Worm (Caenorhabditis elegans) whole organism, L4 larva: ENCODE results near the gene drr-2.

Experiments used
- D1046.2 ChIP-seq: fragments of 200-800 bp; sonication (Bioruptor generic); IDR thresholded peaks from 2 replicates; pipeline ENCODE4 v1.3.6; 2022; ENCODE audit warnings: missing genetic modification characterization, missing compliant biosample characterization
- F49E8.2 ChIP-seq: sonication (generic microtip); optimal IDR thresholded peaks from 2 replicates; lab custom pipeline; 2016; ENCODE audit warnings: missing compliant biosample characterization, mild to moderate bottlenecking, missing genetic modification characterization, borderline replicate concordance
- R02D3.7 ChIP-seq: fragments of 150-350 bp; sonication (generic microtip); optimal IDR thresholded peaks from 3 replicates; lab custom pipeline; 2014; ENCODE audit warnings: missing biosample characterization, missing genetic modification characterization
- T26A8.4 ChIP-seq: fragments of 200-800 bp; sonication (Bioruptor generic); IDR thresholded peaks from 2 replicates; pipeline ENCODE4 v1.3.6; 2022; ENCODE audit warnings: missing genetic modification characterization, missing compliant biosample characterization
- Y48G9A.11 ChIP-seq: fragments of 200-800 bp; sonication (Bioruptor generic); IDR thresholded peaks from 2 replicates; pipeline ENCODE4 v1.3.6; 2022; ENCODE audit warnings: missing genetic modification reagents, missing genetic modification characterization, missing compliant biosample characterization
- ZK337.2 ChIP-seq: fragments of 200-800 bp; sonication (Bioruptor generic); IDR thresholded peaks from 2 replicates; pipeline ENCODE4 v1.3.6; 2022; ENCODE audit warnings: missing genetic modification reagents, missing genetic modification characterization, missing compliant biosample characterization
- aha-1 ChIP-seq: fragments of 150-350 bp; peaks from one replicate; lab custom pipeline; 2014; ENCODE audit warnings: missing biosample characterization, missing genetic modification characterization
- arid-1 ChIP-seq: fragments of 200-800 bp; sonication (Bioruptor generic); conservative IDR thresholded peaks from 2 replicates; pipeline ENCODE4 v1.3.6; 2022; ENCODE audit warnings: missing genetic modification reagents, missing genetic modification characterization, missing compliant biosample characterization
- ceh-32 ChIP-seq: sonication (generic microtip); optimal IDR thresholded peaks from 2 replicates; lab custom pipeline; 2016; ENCODE audit warnings: mild to moderate bottlenecking, missing genetic modification characterization, missing compliant biosample characterization; ENCODE audit not compliant: poor library complexity
- ceh-44 ChIP-seq: fragments of 200-800 bp; sonication (Bioruptor generic); IDR thresholded peaks from 2 replicates; pipeline ENCODE4 v1.3.6; 2022; ENCODE audit warnings: missing genetic modification reagents, missing genetic modification characterization, missing compliant biosample characterization
- ceh-62 ChIP-seq: sonication (generic microtip); optimal IDR thresholded peaks from 2 replicates; lab custom pipeline; 2017; ENCODE audit warnings: missing biosample characterization, missing genetic modification characterization
- ceh-82 ChIP-seq: sonication (generic microtip); optimal IDR thresholded peaks from 2 replicates; lab custom pipeline; 2017; ENCODE audit warnings: missing biosample characterization, missing genetic modification characterization
- ces-1 ChIP-seq: fragments of 150-350 bp; sonication (generic microtip); optimal IDR thresholded peaks from 4 replicates; lab custom pipeline; 2014; ENCODE audit warnings: missing biosample characterization, missing genetic modification reagents, missing genetic modification characterization
- daf-16 ChIP-seq, 3 experiments: sonication (generic microtip); optimal IDR thresholded peaks; 2 replicates each; lab custom pipeline; 2016 to 2017; ENCODE audit warnings: missing genetic modification characterization in 3 of 3, missing genetic modification reagents in 3 of 3, mild to moderate bottlenecking in 2 of 3, missing compliant biosample characterization in 2 of 3, missing biosample characterization in 1 of 3, moderate library complexity in 1 of 3
- daf-19 ChIP-seq: fragments of 200-800 bp; sonication (Bioruptor generic); conservative IDR thresholded peaks from 2 replicates; pipeline ENCODE4 v1.3.6; 2022; ENCODE audit warnings: missing genetic modification characterization, missing compliant biosample characterization
- daf-8 ChIP-seq: fragments of 200-800 bp; sonication (Bioruptor generic); IDR thresholded peaks from 2 replicates; pipeline ENCODE4 v1.3.6; 2022; ENCODE audit warnings: missing genetic modification characterization, missing compliant biosample characterization
- dmd-6 ChIP-seq: fragments of 200-800 bp; sonication (Bioruptor generic); IDR thresholded peaks from 2 replicates; pipeline ENCODE4 v1.3.6; 2022; ENCODE audit warnings: missing genetic modification reagents, missing genetic modification characterization, missing compliant biosample characterization
- dmd-8 ChIP-seq: fragments of 200-800 bp; sonication (Bioruptor generic); IDR thresholded peaks from 2 replicates; pipeline ENCODE4 v1.3.6; 2022; ENCODE audit warnings: missing genetic modification characterization, missing compliant biosample characterization
- egl-27 ChIP-seq: sonication (generic microtip); optimal IDR thresholded peaks from 3 replicates; lab custom pipeline; 2017; ENCODE audit warnings: missing biosample characterization, missing genetic modification reagents, missing genetic modification characterization
- egl-43 ChIP-seq: fragments of 200-800 bp; sonication (Bioruptor generic); IDR thresholded peaks from 2 replicates; pipeline ENCODE4 v1.3.6; 2022; ENCODE audit warnings: missing genetic modification reagents, missing genetic modification characterization, missing compliant biosample characterization
- fkh-10 ChIP-seq: fragments of 150-350 bp; optimal IDR thresholded peaks from 2 replicates; lab custom pipeline; 2014; ENCODE audit warnings: missing biosample characterization, missing genetic modification reagents, missing genetic modification characterization
- fos-1 ChIP-seq: fragments of 150-350 bp; optimal IDR thresholded peaks from 2 replicates; lab custom pipeline; 2014; ENCODE audit warnings: missing biosample characterization, missing genetic modification characterization
- gei-8 ChIP-seq: fragments of 200-800 bp; sonication (Bioruptor generic); optimal IDR thresholded peaks from 2 replicates; lab custom pipeline; 2018; ENCODE audit warnings: mild to moderate bottlenecking, missing genetic modification characterization, missing compliant biosample characterization
- lim-7 ChIP-seq: fragments of 200-800 bp; sonication (Bioruptor generic); IDR thresholded peaks from 2 replicates; pipeline ENCODE4 v1.3.6; 2022; ENCODE audit warnings: missing genetic modification characterization, missing compliant biosample characterization
- lin-1 ChIP-seq: fragments of 200-800 bp; sonication (Bioruptor generic); IDR thresholded peaks from 2 replicates; pipeline ENCODE4 v1.3.6; 2022; ENCODE audit warnings: missing genetic modification reagents, missing genetic modification characterization, missing compliant biosample characterization
- lin-13 ChIP-seq: fragments of 150-350 bp; optimal IDR thresholded peaks from 2 replicates; lab custom pipeline; 2014; ENCODE audit warnings: missing biosample characterization, missing genetic modification reagents, missing genetic modification characterization
- lin-29 ChIP-seq: fragments of 200-800 bp; sonication (Bioruptor generic); IDR thresholded peaks from 2 replicates; pipeline ENCODE4 v1.3.6; 2022; ENCODE audit warnings: missing genetic modification reagents, missing genetic modification characterization, missing compliant biosample characterization
- lir-3 ChIP-seq: sonication (generic microtip); optimal IDR thresholded peaks from 2 replicates; lab custom pipeline; 2016; ENCODE audit warnings: mild to moderate bottlenecking, missing genetic modification characterization, missing compliant biosample characterization
- madf-5 ChIP-seq, 2 experiments: fragments of 200-800 bp; sonication (Bioruptor generic); IDR thresholded peaks; 2 replicates each; pipeline ENCODE4 v1.3.6; 2022; ENCODE audit warnings: missing compliant biosample characterization in 2 of 2, missing genetic modification characterization in 2 of 2
- mdl-1 ChIP-seq, 2 experiments: fragments of 150-350 bp in 1 of 2; sonication (generic microtip) in 1 of 2; optimal IDR thresholded peaks; 2 replicates each; lab custom pipeline; 2014 to 2017; ENCODE audit warnings: missing biosample characterization in 2 of 2, missing genetic modification characterization in 2 of 2
- mep-1 ChIP-seq: fragments of 150-350 bp; sonication (generic microtip); optimal IDR thresholded peaks from 3 replicates; lab custom pipeline; 2014; ENCODE audit warnings: missing biosample characterization, missing genetic modification characterization
- mxl-2 ChIP-seq: fragments of 200-800 bp; sonication (Bioruptor generic); conservative IDR thresholded peaks from 2 replicates; pipeline ENCODE4 v1.3.6; 2022; ENCODE audit warnings: missing genetic modification reagents, missing genetic modification characterization, missing compliant biosample characterization
- mxl-3 ChIP-seq: fragments of 200-800 bp; sonication (Bioruptor generic); optimal IDR thresholded peaks from 2 replicates; lab custom pipeline; 2018; ENCODE audit warnings: mild to moderate bottlenecking, missing genetic modification characterization, missing compliant biosample characterization
- nhr-102 ChIP-seq: sonication (generic microtip); optimal IDR thresholded peaks from 2 replicates; lab custom pipeline; 2016; ENCODE audit warnings: mild to moderate bottlenecking, missing genetic modification characterization, moderate library complexity, missing compliant biosample characterization
- nhr-11 ChIP-seq: fragments of 150-350 bp; optimal IDR thresholded peaks from 2 replicates; lab custom pipeline; 2014; ENCODE audit warnings: missing biosample characterization, missing genetic modification characterization
- nhr-111 ChIP-seq: fragments of 200-800 bp; sonication (Bioruptor generic); optimal IDR thresholded peaks from 2 replicates; lab custom pipeline; 2018; ENCODE audit warnings: mild to moderate bottlenecking, missing genetic modification characterization, missing compliant biosample characterization
- nhr-28 ChIP-seq: fragments of 150-350 bp; optimal IDR thresholded peaks from 2 replicates; lab custom pipeline; 2014; ENCODE audit warnings: missing biosample characterization, missing genetic modification characterization
- nhr-42 ChIP-seq: fragments of 200-800 bp; sonication (Bioruptor generic); IDR thresholded peaks from 2 replicates; pipeline ENCODE4 v1.3.6; 2022; ENCODE audit warnings: missing genetic modification characterization, missing compliant biosample characterization
- nhr-6 ChIP-seq: fragments of 150-350 bp; optimal IDR thresholded peaks from 2 replicates; lab custom pipeline; 2014; ENCODE audit warnings: missing biosample characterization, missing genetic modification characterization
- nhr-76 ChIP-seq: fragments of 150-350 bp; optimal IDR thresholded peaks from 2 replicates; lab custom pipeline; 2014; ENCODE audit warnings: missing biosample characterization, missing genetic modification characterization
- pha-4 ChIP-seq, 2 experiments: fragments of 150-350 bp in 1 of 2; fragments of 200-800 bp in 1 of 2; sonication (Bioruptor generic) in 1 of 2; IDR thresholded peaks in 1 of 2; optimal IDR thresholded peaks in 1 of 2; 2 replicates each; pipeline versions ENCODE4 v1.3.6 to Lab custom; 2014 to 2022; ENCODE audit warnings: missing genetic modification characterization in 2 of 2, missing genetic modification reagents in 2 of 2, missing biosample characterization in 1 of 2, missing compliant biosample characterization in 1 of 2
- php-3 ChIP-seq: fragments of 200-800 bp; sonication (Bioruptor generic); IDR thresholded peaks from 2 replicates; pipeline ENCODE4 v1.3.6; 2022; ENCODE audit warnings: missing genetic modification reagents, missing genetic modification characterization, missing compliant biosample characterization
- pqm-1 ChIP-seq: sonication (generic microtip); optimal IDR thresholded peaks from 2 replicates; lab custom pipeline; 2017; ENCODE audit warnings: missing biosample characterization, missing genetic modification characterization
- snpc-4 ChIP-seq: fragments of 150-350 bp; optimal IDR thresholded peaks from 2 replicates; lab custom pipeline; 2014; ENCODE audit warnings: missing biosample characterization, missing genetic modification characterization
- spr-1 ChIP-seq: sonication (generic microtip); optimal IDR thresholded peaks from 2 replicates; lab custom pipeline; 2016; ENCODE audit warnings: mild to moderate bottlenecking, missing genetic modification characterization, missing compliant biosample characterization
- spr-3 ChIP-seq: fragments of 200-800 bp; sonication (Bioruptor generic); optimal IDR thresholded peaks from 2 replicates; lab custom pipeline; 2018; ENCODE audit warnings: mild to moderate bottlenecking, missing genetic modification characterization, missing compliant biosample characterization
- unc-130 ChIP-seq: sonication (generic microtip); optimal IDR thresholded peaks from 2 replicates; lab custom pipeline; 2016; ENCODE audit warnings: missing genetic modification reagents, missing genetic modification characterization, missing compliant biosample characterization
- zag-1 ChIP-seq: fragments of 150-350 bp; optimal IDR thresholded peaks from 2 replicates; lab custom pipeline; 2014; ENCODE audit warnings: missing biosample characterization, missing genetic modification characterization
- zfp-2 ChIP-seq: sonication (generic microtip); optimal IDR thresholded peaks from 2 replicates; lab custom pipeline; 2016; ENCODE audit warnings: mild to moderate bottlenecking, missing genetic modification characterization, missing compliant biosample characterization
- zip-11 ChIP-seq: fragments of 200-800 bp; sonication (Bioruptor generic); IDR thresholded peaks from 2 replicates; pipeline ENCODE4 v1.3.6; 2022; ENCODE audit warnings: missing genetic modification characterization, missing compliant biosample characterization
- ztf-11 ChIP-seq: fragments of 150-350 bp; optimal IDR thresholded peaks from 2 replicates; lab custom pipeline; 2014; ENCODE audit warnings: missing biosample characterization, missing genetic modification characterization

Gene drr-2

DNA sequence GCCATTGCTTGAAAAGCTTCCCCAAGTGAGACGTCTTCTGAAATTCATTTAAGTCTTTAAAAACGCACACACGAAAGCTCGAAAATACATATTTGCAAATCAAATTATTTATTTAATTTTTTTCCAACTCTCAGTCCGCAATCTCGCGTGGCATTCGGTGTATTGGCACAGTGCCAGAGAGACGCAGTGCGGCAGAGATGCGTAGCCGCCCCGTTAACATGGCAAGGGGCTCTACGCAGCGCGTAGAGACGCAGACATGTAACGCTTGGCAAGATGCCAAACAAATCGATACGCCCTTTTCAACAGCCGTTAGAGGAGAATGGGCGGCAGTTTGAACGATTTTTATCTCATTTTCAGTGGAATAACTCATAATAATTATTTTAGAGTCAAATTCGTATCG, at the start of gene drr-2, which contains the start of gene set-16 (continued):
- TF ChIP-seq snpc-4 (tag; lab: Kevin White, UChicago), result no peak
- peak; percentile 96 for TF ChIP-seq mxl-3 (GFP tag; lab: Kevin White, UChicago)
- peak; percentile 20 for TF ChIP-seq ztf-11 (tag; lab: Kevin White, UChicago)
- TF ChIP-seq pqm-1 (tag; lab: Kevin White, UChicago), result no peak
- peak; percentile 96 for TF ChIP-seq spr-1 (tag; lab: Kevin White, UChicago)
- TF ChIP-seq fkh-10 (GFP tag; lab: Kevin White, UChicago), result peak; percentile 92
- TF ChIP-seq fos-1 (tag; lab: Kevin White, UChicago), result peak; percentile 91
- TF ChIP-seq zip-11, result 0 out of 2 replicates have a peak, but pooled peaks have one; percentile 41
- TF ChIP-seq D1046.2, result peak; percentile 94
- no peak for TF ChIP-seq daf-19
- TF ChIP-seq egl-27, result peak; percentile 55
- TF ChIP-seq zfp-2 (tag; lab: Kevin White, UChicago), result peak; percentile 94
- TF ChIP-seq dmd-8 (GFP tag; lab: Robert Waterston, UW), result 0 out of 2 replicates have a peak, but pooled peaks have one; percentile 51
- TF ChIP-seq lin-13 (GFP tag; lab: Kevin White, UChicago), result peak; percentile 99
- TF ChIP-seq unc-130, result peak; percentile 98
- TF ChIP-seq ceh-62 (tag; lab: Kevin White, UChicago), result peak; percentile 7
- TF ChIP-seq mep-1 (tag; lab: Kevin White, UChicago), result peak; percentile 99
- TF ChIP-seq nhr-102 (tag; lab: Kevin White, UChicago), result peak; percentile 99
- peak; percentile 99 for TF ChIP-seq T26A8.4 (GFP tag; lab: Robert Waterston, UW)
- TF ChIP-seq daf-8 (GFP tag; lab: Robert Waterston, UW), result no peak
- TF ChIP-seq php-3, result peak; percentile 93
- peak; percentile 69 for TF ChIP-seq zag-1 (tag; lab: Kevin White, UChicago)
- peak; percentile 100 for TF ChIP-seq aha-1 (tag; lab: Kevin White, UChicago)
- peak; percentile 87 to 97 for TF ChIP-seq daf-16 (GFP tag; optimal IDR thresholded peaks at IDR 0.05; lab: Kevin White, UChicago)
- peak; percentile 82 for TF ChIP-seq daf-16 (tag; optimal IDR thresholded peaks at IDR 0.05; lab: Kevin White, UChicago)
- TF ChIP-seq egl-43, result peak; percentile 97
- TF ChIP-seq lim-7 (GFP tag; lab: Robert Waterston, UW), result peak; percentile 61; the same call in 1 of the 2 replicates
- peak; percentile 97 for TF ChIP-seq nhr-28 (tag; lab: Kevin White, UChicago)
- TF ChIP-seq ces-1, result peak; percentile 87
- TF ChIP-seq pha-4 (GFP tag; IDR thresholded peaks at IDR 0.05; lab: Robert Waterston, UW), result peak; percentile 99
- TF ChIP-seq pha-4 (tag; optimal IDR thresholded peaks at IDR 0.05; lab: Kevin White, UChicago), result no peak
- TF ChIP-seq madf-5 (GFP tag; IDR thresholded peaks at IDR 0.05; lab: Robert Waterston, UW), result peak; percentile 44 to 84; a peak in 1 of 4 replicates
- TF ChIP-seq ceh-82 (tag; lab: Kevin White, UChicago), result no peak
- TF ChIP-seq mdl-1 (tag; optimal IDR thresholded peaks at IDR 0.05; lab: Kevin White, UChicago), result peak; percentile 45 to 82
- peak; percentile 99 for TF ChIP-seq dmd-6 (GFP tag; lab: Robert Waterston, UW)
- peak; percentile 87 for TF ChIP-seq gei-8 (GFP tag; lab: Kevin White, UChicago)
- peak; percentile 97 for TF ChIP-seq spr-3 (GFP tag; lab: Kevin White, UChicago)
- TF ChIP-seq ceh-44, result 0 out of 2 replicates have a peak, but pooled peaks have one; percentile 41
- TF ChIP-seq ZK337.2 (GFP tag; lab: Robert Waterston, UW), result 0 out of 2 replicates have a peak, but pooled peaks have one; percentile 51
- peak; percentile 81 for TF ChIP-seq lir-3 (tag; lab: Kevin White, UChicago)
- peak; percentile 98 for TF ChIP-seq nhr-42 (GFP tag; lab: Robert Waterston, UW)
- peak; percentile 3 for TF ChIP-seq R02D3.7 (tag; lab: Kevin White, UChicago)
- peak; percentile 99 for TF ChIP-seq nhr-11
- TF ChIP-seq nhr-6 (tag; lab: Kevin White, UChicago), result peak; percentile 99
- TF ChIP-seq ceh-32 (tag; lab: Kevin White, UChicago), result peak; percentile 84
- no peak for TF ChIP-seq nhr-111 (GFP tag; lab: Kevin White, UChicago)
- TF ChIP-seq lin-29 (GFP tag; lab: Robert Waterston, UW), result peak; percentile 98
- TF ChIP-seq nhr-76, result peak; percentile 77
- TF ChIP-seq arid-1, result peak; percentile 96
- peak; percentile 89 for TF ChIP-seq Y48G9A.11 (GFP tag; lab: Robert Waterston, UW)
- TF ChIP-seq lin-1, result peak; percentile 98
- peak; percentile 98 for TF ChIP-seq F49E8.2 (tag; lab: Kevin White, UChicago)
- TF ChIP-seq mxl-2 (GFP tag; lab: Robert Waterston, UW), result peak; percentile 88
